Worm (Caenorhabditis elegans) whole organism, L1 larva: Measurements from ENCODE around the gene F40G9.7.

ENCODE experiments used
- C04F5.9 ChIP-seq: sonication (generic microtip); optimal IDR thresholded peaks from 2 replicates; lab custom pipeline; 2016; ENCODE audit warnings: missing genetic modification characterization, missing compliant biosample characterization
- Y116A8C.19 ChIP-seq: sonication (generic microtip); optimal IDR thresholded peaks from 2 replicates; lab custom pipeline; 2016; ENCODE audit warnings: missing compliant biosample characterization, missing genetic modification characterization, borderline replicate concordance
- ceh-8 ChIP-seq: fragments of 200-800 bp; sonication (Bioruptor generic); optimal IDR thresholded peaks from 2 replicates; lab custom pipeline; 2018; ENCODE audit warnings: mild to moderate bottlenecking, missing genetic modification characterization, moderate library complexity, missing compliant biosample characterization
- ceh-90 ChIP-seq: sonication (generic microtip); optimal IDR thresholded peaks from 2 replicates; lab custom pipeline; 2016; ENCODE audit warnings: missing genetic modification characterization, missing compliant biosample characterization
- efl-1 ChIP-seq, 4 experiments: fragments of 150-350 bp; optimal IDR thresholded peaks in 3 of 4; peaks in 1 of 4; 1 replicate in 1 of 4; 2 replicates in 3 of 4; lab custom pipeline; 2014; ENCODE audit warnings: missing biosample characterization in 2 of 4, missing genetic modification characterization in 2 of 4, missing genetic modification reagents in 2 of 4
- egl-13 ChIP-seq: sonication (generic microtip); optimal IDR thresholded peaks from 2 replicates; lab custom pipeline; 2016; ENCODE audit warnings: missing genotype, missing genetic modification reagents, missing genetic modification characterization, missing compliant biosample characterization
- fkh-10 ChIP-seq: sonication (generic microtip); optimal IDR thresholded peaks from 2 replicates; lab custom pipeline; 2017; ENCODE audit warnings: missing biosample characterization, missing genetic modification reagents, missing genetic modification characterization
- isw-1 ChIP-seq: fragments of 200-800 bp; sonication (Bioruptor generic); IDR thresholded peaks from 2 replicates; pipeline ENCODE4 v1.3.6; 2022; ENCODE audit warnings: missing genetic modification characterization, missing compliant biosample characterization
- jun-1 ChIP-seq: fragments of 150-350 bp; optimal IDR thresholded peaks from 2 replicates; lab custom pipeline; 2014; ENCODE audit warnings: missing biosample characterization, missing genetic modification reagents, missing genetic modification characterization
- lin-14 ChIP-seq: fragments of 200-800 bp; sonication (Bioruptor generic); optimal IDR thresholded peaks from 2 replicates; lab custom pipeline; 2018; ENCODE audit warnings: mild to moderate bottlenecking, missing genetic modification characterization, moderate library complexity, missing compliant biosample characterization
- lin-15B ChIP-seq: fragments of 150-350 bp; sonication (generic microtip); optimal IDR thresholded peaks from 3 replicates; lab custom pipeline; 2014; ENCODE audit warnings: missing biosample characterization, missing genetic modification characterization
- lin-39 ChIP-seq: fragments of 150-350 bp; optimal IDR thresholded peaks from 2 replicates; lab custom pipeline; 2014; ENCODE audit warnings: missing biosample characterization, missing genetic modification reagents, missing genetic modification characterization
- mef-2 ChIP-seq: fragments of 150-350 bp; optimal IDR thresholded peaks from 2 replicates; lab custom pipeline; 2014; ENCODE audit warnings: missing biosample characterization, missing genetic modification characterization
- mep-1 ChIP-seq: fragments of 150-350 bp; optimal IDR thresholded peaks from 2 replicates; lab custom pipeline; 2014; ENCODE audit warnings: missing biosample characterization, missing genetic modification characterization
- nhr-19 ChIP-seq: fragments of 200-800 bp; sonication (Bioruptor generic); conservative IDR thresholded peaks from 2 replicates; pipeline ENCODE4 v1.3.6; 2022; ENCODE audit warnings: missing genetic modification characterization, missing compliant biosample characterization
- nhr-85 ChIP-seq: sonication (generic microtip); peaks from one replicate; lab custom pipeline; 2016; ENCODE audit warnings: missing genetic modification characterization, inconsistent platforms, missing compliant biosample characterization
- pqm-1 ChIP-seq: sonication (generic microtip); optimal IDR thresholded peaks from 3 replicates; lab custom pipeline; 2017; ENCODE audit warnings: missing biosample characterization, missing genetic modification characterization
- unc-30 ChIP-seq: sonication (generic microtip); optimal IDR thresholded peaks from 2 replicates; lab custom pipeline; 2017; ENCODE audit warnings: missing biosample characterization, missing genetic modification characterization

F40G9.7 gene

ce11 chrIII:207023-207422 is 41.5 kb downstream of the F40G9.7 start, which contains the start of gene W10C4.1:
Gene W10C4.1 (minus strand): TSS chrIII:207123.
- TF ChIP-seq nhr-85 (tag; lab: Kevin White, UChicago): peak; percentile 36
- TF ChIP-seq lin-39 (tag; lab: Kevin White, UChicago): no peak
- no peak for TF ChIP-seq efl-1 (optimal IDR thresholded peaks at IDR 0.05; lab: Kevin White, UChicago)
- TF ChIP-seq efl-1 (GFP tag; optimal IDR thresholded peaks at IDR 0.05 in 1 of 2; lab: Kevin White, UChicago): no peak
- TF ChIP-seq jun-1 (tag; lab: Kevin White, UChicago): no peak
- no peak for TF ChIP-seq isw-1 (GFP tag; lab: Robert Waterston, UW)
- TF ChIP-seq Y116A8C.19 (tag; lab: Kevin White, UChicago): no peak
- no peak for TF ChIP-seq unc-30 (tag; lab: Kevin White, UChicago)

- TF ChIP-seq C04F5.9 (tag; lab: Kevin White, UChicago): no peak
- no peak for TF ChIP-seq pqm-1
- peak; percentile 59 for TF ChIP-seq fkh-10 (GFP tag; lab: Kevin White, UChicago)
- TF ChIP-seq mep-1 (tag; lab: Kevin White, UChicago): no peak
- TF ChIP-seq egl-13 (tag; lab: Kevin White, UChicago): no peak
- no peak for TF ChIP-seq ceh-8 (GFP tag; lab: Kevin White, UChicago)
- TF ChIP-seq lin-15B: no peak
- TF ChIP-seq, all 84 proteins: peak for 1
Observed at ce11 chrIII:208793-209694, 43.6 kb downstream of the F40G9.7 start.

- TF ChIP-seq mef-2 (tag; lab: Kevin White, UChicago) (no peak), nhr-19 (GFP tag; lab: Robert Waterston, UW) (no peak)
Observed at ce11 chrIII:209695-210091, 44.2 kb downstream of the F40G9.7 start, which contains the start of gene klp-20. Gene klp-20 (plus strand): TSS chrIII:209992.

- peak; percentile 31 for TF ChIP-seq lin-14 (GFP tag; lab: Kevin White, UChicago)
- peak; percentile 46 for TF ChIP-seq fkh-10 (GFP tag; lab: Kevin White, UChicago)
- no peak for TF ChIP-seq ceh-90 (tag; lab: Kevin White, UChicago)
Observed at ce11 chrIII:211387-211786, 45.9 kb downstream of the F40G9.7 start.
